Worm (Caenorhabditis elegans): ENCODE measurements around the gene B0035.3.
"Not testable (repeated sequence)": the region's sequence is repeated elsewhere in the genome, so short reads cannot be mapped to it uniquely, and the experiment has no call there.

Gene B0035.3

ce11 chrIV:11329269-11329668 lies 14.5 kb upstream of the B0035.3 start, which contains the start of gene leo-1:
Gene leo-1, minus strand, starts transcription at chrIV:11329369.
- TF ChIP-seq unc-62 (GFP tag; optimal IDR thresholded peaks at IDR 0.05): no peak

- TF ChIP-seq unc-62 (GFP tag; optimal IDR thresholded peaks at IDR 0.05): no peak
These were observed 12.3 kb upstream of the B0035.3 start, which contains the start of gene B0035.21 for ce11 chrIV:11326939-11327565. Gene B0035.21, plus strand, starts transcription at chrIV:11327260.

ce11 chrIV:11324741-11325140 lies 9.9 kb upstream of the B0035.3 start, which contains the start of gene his-48:
Gene his-48, plus strand, starts transcription at chrIV:11324745.
- TF ChIP-seq unc-62 (GFP tag; optimal IDR thresholded peaks at IDR 0.05): not testable (repeated sequence)

DNA sequence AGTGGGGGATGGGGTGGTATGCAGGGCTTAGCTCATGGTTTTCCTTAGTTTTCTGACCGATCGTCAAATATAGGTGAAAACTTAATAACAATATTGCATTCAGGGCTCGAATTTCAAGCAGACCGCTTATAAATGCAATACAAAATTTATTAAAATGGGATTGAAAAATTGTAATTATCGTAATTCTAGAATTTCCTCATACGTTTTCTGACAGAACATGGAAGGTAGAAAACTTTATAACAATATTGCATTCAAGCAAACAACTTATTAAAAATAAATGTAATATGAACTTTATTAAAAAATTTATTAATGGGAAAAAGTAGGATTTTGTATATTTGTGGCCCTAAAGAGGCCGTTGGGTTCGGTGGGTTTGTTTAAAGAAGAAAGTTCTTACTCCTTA lies 8.9 kb upstream of the B0035.3 start:
- TF ChIP-seq unc-62 (GFP tag; optimal IDR thresholded peaks at IDR 0.05): no peak

DNA sequence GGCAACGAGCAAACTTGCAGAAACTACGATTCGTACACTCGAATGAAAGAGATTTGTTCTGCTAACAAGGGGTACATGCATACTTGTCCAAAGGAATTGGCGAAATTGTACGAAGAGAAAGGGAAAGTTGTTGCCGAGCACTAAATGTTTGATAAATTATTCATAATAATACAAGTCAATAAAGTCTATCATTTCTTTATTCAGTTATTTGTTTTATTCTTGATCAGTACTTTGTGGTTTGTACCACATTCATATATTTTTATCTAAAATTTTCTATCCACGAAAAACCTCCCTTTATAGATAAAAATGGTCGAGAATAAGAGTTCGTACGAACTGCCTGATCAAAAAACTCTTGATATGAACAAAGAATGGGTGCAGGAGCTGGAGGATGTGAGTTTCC lies 5.7 kb upstream of the B0035.3 start, which contains the start of gene edg-1:
edg-1 (plus strand) TSS at position 301 of the 400 bp plus-strand sequence.
- TF ChIP-seq unc-62 (GFP tag; optimal IDR thresholded peaks at IDR 0.05): no peak

DNA sequence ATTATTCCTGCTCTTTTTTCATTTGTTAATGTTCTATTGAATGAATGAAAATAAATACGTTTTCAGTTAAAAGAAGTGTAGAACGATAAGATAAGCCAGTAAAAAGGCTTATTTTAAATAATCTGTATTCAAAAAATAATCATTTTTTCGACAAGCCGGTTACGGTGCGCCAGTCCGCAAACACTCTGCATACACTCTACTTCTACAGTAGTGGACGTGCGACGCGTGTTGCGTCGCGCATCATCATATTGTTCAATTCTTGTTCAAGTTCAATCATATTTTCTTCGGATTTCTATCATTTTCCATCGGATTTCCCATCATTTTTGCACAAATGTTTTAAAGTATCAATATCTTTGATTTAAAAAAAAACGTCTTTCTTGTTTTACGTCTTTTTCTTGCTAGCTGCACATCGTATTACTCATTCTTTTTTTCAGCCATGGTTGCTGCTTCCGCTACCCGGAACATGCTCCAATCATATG lies 5.1 kb upstream of the B0035.3 start, which contains the start of gene B0035.18:
B0035.18 (plus strand) TSS at position 429 of the 479 bp plus-strand sequence.
- no peak for TF ChIP-seq unc-62 (GFP tag; optimal IDR thresholded peaks at IDR 0.05)

ce11 chrIV:11317119-11317518 lies 2.3 kb upstream of the B0035.3 start, which contains the start of gene gspd-1:
Gene gspd-1, plus strand, starts transcription at chrIV:11317419.
- TF ChIP-seq unc-62 (GFP tag; optimal IDR thresholded peaks at IDR 0.05): no peak

ce11 chrIV:11316640-11317039 lies 1.8 kb upstream of the B0035.3 start:
- no peak for TF ChIP-seq unc-62 (GFP tag; optimal IDR thresholded peaks at IDR 0.05)

ce11 chrIV:11316106-11316505 lies 1.3 kb upstream of the B0035.3 start:
- no peak for TF ChIP-seq unc-62 (GFP tag; optimal IDR thresholded peaks at IDR 0.05)

DNA sequence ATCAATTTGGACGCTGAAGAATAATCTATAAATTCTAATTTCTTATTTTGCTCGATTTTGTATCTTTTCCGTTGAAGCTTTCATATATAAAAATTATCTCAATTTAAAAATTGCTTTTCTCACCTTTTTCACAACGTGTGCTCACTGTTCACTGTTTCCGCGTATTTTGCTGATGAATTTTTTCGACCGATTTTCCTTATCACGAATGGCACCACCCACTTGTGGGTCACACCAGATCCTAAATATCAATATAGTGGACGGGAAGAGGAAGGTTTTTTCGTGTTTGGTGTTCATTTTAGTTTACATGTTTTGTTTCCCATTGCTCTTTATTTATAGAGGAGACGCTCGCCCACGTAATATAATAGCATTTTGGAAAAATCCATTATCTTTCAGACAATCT lies 890 bp upstream of the B0035.3 start:
- TF ChIP-seq unc-62 (GFP tag; optimal IDR thresholded peaks at IDR 0.05): no peak

DNA sequence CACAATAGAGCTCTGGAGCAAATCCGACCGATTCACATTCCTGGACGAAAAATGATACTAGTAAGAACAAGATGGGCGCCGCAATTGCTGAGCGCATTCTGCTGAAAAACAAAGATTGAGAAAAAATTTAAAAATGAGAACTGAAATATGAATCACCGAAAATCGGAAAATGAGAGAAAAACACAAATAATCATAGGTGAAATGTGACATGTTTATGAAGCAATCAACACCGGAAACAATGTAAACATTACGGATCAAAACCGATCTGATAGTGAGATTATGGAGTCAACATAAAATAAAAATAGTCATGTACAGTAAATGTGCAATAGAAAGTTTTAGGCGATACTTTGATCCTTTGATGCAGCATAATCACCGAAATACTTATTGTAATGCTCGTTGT lies 918 bp downstream of the B0035.3 start, which contains the start of gene dnj-2:
dnj-2 (minus strand) TSS at position 101 of the 400 bp plus-strand sequence.
- TF ChIP-seq unc-62 (GFP tag; optimal IDR thresholded peaks at IDR 0.05): no peak

- no peak for TF ChIP-seq unc-62 (GFP tag; optimal IDR thresholded peaks at IDR 0.05)
These were observed 3.3 kb downstream of the B0035.3 start for ce11 chrIV:11311484-11311883.

- TF ChIP-seq unc-62 (GFP tag; optimal IDR thresholded peaks at IDR 0.05): no peak
These were observed 4.2 kb downstream of the B0035.3 start, which contains the start of gene znf-207 for ce11 chrIV:11310624-11311023. Gene znf-207, plus strand, starts transcription at chrIV:11310972.

- no peak for TF ChIP-seq unc-62 (GFP tag; optimal IDR thresholded peaks at IDR 0.05)
These were observed 7.0 kb downstream of the B0035.3 start for ce11 chrIV:11307770-11308169.

DNA sequence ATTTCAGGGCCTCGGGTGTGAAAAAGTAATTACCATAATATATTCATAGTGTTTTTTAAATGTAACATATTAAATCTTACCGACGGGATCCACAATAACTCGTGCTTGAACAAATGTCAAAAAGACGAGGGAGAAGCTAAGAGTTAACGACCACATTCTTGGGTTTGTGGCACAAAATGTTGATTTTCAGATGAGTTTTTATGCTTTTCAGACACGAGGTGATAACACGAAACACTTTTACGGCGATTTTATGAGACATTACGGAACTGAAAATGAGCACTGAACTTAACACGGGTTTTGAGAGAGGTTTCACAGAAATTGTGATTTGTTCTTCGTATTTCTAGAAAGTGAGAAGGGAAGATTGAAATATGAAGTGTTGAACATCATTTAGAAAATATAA lies 8.2 kb downstream of the B0035.3 start, which contains the start of gene B0035.13:
B0035.13 (minus strand) TSS at position 173 of the 400 bp plus-strand sequence.
- no peak for TF ChIP-seq unc-62 (GFP tag; optimal IDR thresholded peaks at IDR 0.05)

ce11 chrIV:11304970-11305369 lies 9.8 kb downstream of the B0035.3 start:
- TF ChIP-seq unc-62 (GFP tag; optimal IDR thresholded peaks at IDR 0.05): no peak
